Fruit fly (Drosophila melanogaster) S2 (cell line): ENCODE data around the gene dmt.
A peak's percentile ranks its signal among the peaks of the same experiment; 100 is the strongest.

Source experiments
- CG8478 ChIP-seq: fragments of >200 bp; optimal IDR thresholded peaks from 2 replicates; lab custom pipeline; 2018
- CTCF ChIP-seq, 2 experiments: fragments of >200 bp; optimal IDR thresholded peaks; 2 replicates each; lab custom pipeline; 2018

- TF ChIP-seq CTCF (optimal IDR thresholded peaks at IDR 0.05; lab: Kevin White, UChicago) (peak; percentile 79 to 80), CG8478 (lab: Kevin White, UChicago) (no peak)
Observed at dm6 chr3R:9677734-9678341, 33.1 kb upstream of the dmt start, which contains the start of gene p23.
